Worm (Caenorhabditis elegans) whole organism, L3 larva: ENCODE data around the gene F29B9.12.

Experiments
- ama-1 ChIP-seq: fragments of 150-350 bp; optimal IDR thresholded peaks from 2 replicates; lab custom pipeline; 2018
- ceh-9 ChIP-seq: sonication (generic microtip); optimal IDR thresholded peaks from 2 replicates; lab custom pipeline; 2018; ENCODE audit warnings: missing biosample characterization, missing genetic modification characterization
- egl-27 ChIP-seq: sonication (generic microtip); optimal IDR thresholded peaks from 4 replicates; lab custom pipeline; 2017; ENCODE audit warnings: missing biosample characterization, missing genetic modification reagents, missing genetic modification characterization
- nhr-43 ChIP-seq: sonication (generic microtip); optimal IDR thresholded peaks from 2 replicates; lab custom pipeline; 2016; ENCODE audit warnings: mild to moderate bottlenecking, missing genetic modification characterization, missing compliant biosample characterization; ENCODE audit not compliant: poor library complexity, severe bottlenecking
- unc-39 ChIP-seq: sonication (generic microtip); optimal IDR thresholded peaks from 4 replicates; lab custom pipeline; 2017; ENCODE audit warnings: missing biosample characterization, missing genetic modification characterization

ce11 chrIV:4659277-4659676 lies 10.1 kb upstream of the F29B9.12 start, which contains the start of gene mrps-21:
- TF ChIP-seq egl-27 (tag; lab: Kevin White, UChicago) (no peak), ceh-9 (no peak), ama-1 (peak; percentile 44), unc-39 (no peak), nhr-43 (tag; lab: Kevin White, UChicago) (no peak)
